Worm (Caenorhabditis elegans) whole organism, late embryonic: ENCODE data around the gene cwp-5.

Source experiments
- F13H6.1 ChIP-seq: sonication (generic microtip); optimal IDR thresholded peaks from 2 replicates; lab custom pipeline; 2016; ENCODE audit warnings: missing genetic modification characterization, missing compliant biosample characterization
- K02D7.2 ChIP-seq: sonication (generic microtip); optimal IDR thresholded peaks from 2 replicates; lab custom pipeline; 2017; ENCODE audit warnings: mild to moderate bottlenecking, missing genetic modification characterization, missing compliant biosample characterization
- K09A11.1 ChIP-seq: sonication (generic microtip); optimal IDR thresholded peaks from 2 replicates; lab custom pipeline; 2017; ENCODE audit warnings: antibody characterized with exemption, mild to moderate bottlenecking, missing genetic modification characterization, missing compliant biosample characterization; ENCODE audit not compliant: insufficient read depth
- T23F11.4 ChIP-seq: fragments of 200-800 bp; sonication (Bioruptor generic); optimal IDR thresholded peaks from 2 replicates; lab custom pipeline; 2018; ENCODE audit warnings: mild to moderate bottlenecking, missing genetic modification characterization, missing compliant biosample characterization
- Y22D7AL.16 ChIP-seq: sonication (generic microtip); optimal IDR thresholded peaks from 2 replicates; lab custom pipeline; 2016; ENCODE audit warnings: missing genetic modification characterization, missing compliant biosample characterization
- ama-1 ChIP-seq: fragments of 150-350 bp; optimal IDR thresholded peaks from 2 replicates; lab custom pipeline; 2014
- ceh-14 ChIP-seq: sonication (generic microtip); optimal IDR thresholded peaks from 2 replicates; lab custom pipeline; 2016; ENCODE audit warnings: missing genotype, missing genetic modification characterization, missing compliant biosample characterization
- ceh-19 ChIP-seq: fragments of 200-800 bp; sonication (Bioruptor generic); optimal IDR thresholded peaks from 2 replicates; lab custom pipeline; 2018; ENCODE audit warnings: mild to moderate bottlenecking, missing genetic modification characterization, missing compliant biosample characterization
- ceh-2 ChIP-seq: sonication (generic microtip); optimal IDR thresholded peaks from 2 replicates; lab custom pipeline; 2016; ENCODE audit warnings: missing genotype, missing genetic modification characterization, missing compliant biosample characterization
- ceh-24 ChIP-seq: sonication (generic microtip); optimal IDR thresholded peaks from 2 replicates; lab custom pipeline; 2016; ENCODE audit warnings: mild to moderate bottlenecking, missing genetic modification characterization, missing compliant biosample characterization
- ceh-45 ChIP-seq: fragments of 200-800 bp; sonication (Bioruptor generic); IDR thresholded peaks from 2 replicates; pipeline ENCODE4 v1.3.6; 2022; ENCODE audit warnings: missing genetic modification reagents, missing genetic modification characterization, missing compliant biosample characterization
- dve-1 ChIP-seq: sonication (generic microtip); optimal IDR thresholded peaks from 2 replicates; lab custom pipeline; 2017; ENCODE audit warnings: antibody characterized with exemption, mild to moderate bottlenecking, missing genetic modification characterization, missing compliant biosample characterization
- elt-2 ChIP-seq: sonication (generic microtip); optimal IDR thresholded peaks from 2 replicates; lab custom pipeline; 2016; ENCODE audit warnings: missing genetic modification reagents, missing genetic modification characterization, missing compliant biosample characterization
- ets-4 ChIP-seq: sonication (generic microtip); optimal IDR thresholded peaks from 2 replicates; lab custom pipeline; 2016; ENCODE audit warnings: missing genetic modification characterization, missing compliant biosample characterization
- fkh-10 ChIP-seq: fragments of 150-350 bp; optimal IDR thresholded peaks from 2 replicates; lab custom pipeline; 2014; ENCODE audit warnings: missing biosample characterization, missing genetic modification reagents, missing genetic modification characterization
- fkh-6 ChIP-seq: sonication (generic microtip); optimal IDR thresholded peaks from 2 replicates; lab custom pipeline; 2016; ENCODE audit warnings: missing genetic modification characterization, missing compliant biosample characterization
- gmeb-2 ChIP-seq: sonication (generic microtip); optimal IDR thresholded peaks from 2 replicates; lab custom pipeline; 2016; ENCODE audit warnings: missing genetic modification characterization, inconsistent platforms, missing compliant biosample characterization
- hlh-13 ChIP-seq: fragments of 200-800 bp; sonication (Bioruptor generic); optimal IDR thresholded peaks from 2 replicates; lab custom pipeline; 2018; ENCODE audit warnings: mild to moderate bottlenecking, missing genetic modification characterization, missing compliant biosample characterization
- hlh-15 ChIP-seq: sonication (generic microtip); optimal IDR thresholded peaks from 2 replicates; lab custom pipeline; 2016; ENCODE audit warnings: missing genetic modification characterization, missing compliant biosample characterization
- lin-11 ChIP-seq: fragments of 200-800 bp; sonication (Bioruptor generic); optimal IDR thresholded peaks from 2 replicates; lab custom pipeline; 2018; ENCODE audit warnings: mild to moderate bottlenecking, missing genetic modification characterization, missing compliant biosample characterization
- mec-3 ChIP-seq: sonication (generic microtip); optimal IDR thresholded peaks from 2 replicates; lab custom pipeline; 2016; ENCODE audit warnings: borderline replicate concordance, missing genetic modification characterization, missing compliant biosample characterization
- nfya-1 ChIP-seq: sonication (generic microtip); optimal IDR thresholded peaks from 2 replicates; lab custom pipeline; 2017; ENCODE audit warnings: missing genetic modification characterization, mild to moderate bottlenecking, missing compliant biosample characterization, antibody characterized with exemption, moderate library complexity
- nhr-11 ChIP-seq: fragments of 150-350 bp; optimal IDR thresholded peaks from 2 replicates; lab custom pipeline; 2014; ENCODE audit warnings: missing biosample characterization, missing genetic modification characterization
- nhr-232 ChIP-seq: sonication (generic microtip); optimal IDR thresholded peaks from 2 replicates; lab custom pipeline; 2016; ENCODE audit warnings: missing genetic modification characterization, missing compliant biosample characterization
- odd-2 ChIP-seq: sonication (generic microtip); optimal IDR thresholded peaks from 2 replicates; lab custom pipeline; 2017; ENCODE audit warnings: antibody characterized with exemption, mild to moderate bottlenecking, missing genetic modification characterization, missing compliant biosample characterization
- pag-3 ChIP-seq: sonication (generic microtip); optimal IDR thresholded peaks from 2 replicates; lab custom pipeline; 2016; ENCODE audit warnings: missing compliant biosample characterization, missing genetic modification characterization, borderline replicate concordance
- pros-1 ChIP-seq: fragments of 150-350 bp; optimal IDR thresholded peaks from 2 replicates; lab custom pipeline; 2014; ENCODE audit warnings: missing biosample characterization, missing genetic modification reagents, missing genetic modification characterization
- ref-2 ChIP-seq: sonication (generic microtip); optimal IDR thresholded peaks from 2 replicates; lab custom pipeline; 2016; ENCODE audit warnings: missing genetic modification characterization, missing compliant biosample characterization
- sdc-2 ChIP-seq: sonication (generic microtip); optimal IDR thresholded peaks from 2 replicates; lab custom pipeline; 2016; ENCODE audit warnings: missing genotype, missing genetic modification characterization, missing compliant biosample characterization
- sox-2 ChIP-seq: fragments of 200-800 bp; sonication (Bioruptor generic); IDR thresholded peaks from 2 replicates; pipeline ENCODE4 v1.3.6; 2022; ENCODE audit warnings: missing genetic modification reagents, missing genetic modification characterization, missing compliant biosample characterization
- sox-4 ChIP-seq: sonication (generic microtip); optimal IDR thresholded peaks from 2 replicates; lab custom pipeline; 2017; ENCODE audit warnings: mild to moderate bottlenecking, missing genetic modification characterization, inconsistent platforms, missing compliant biosample characterization
- tbx-7 ChIP-seq: sonication (generic microtip); optimal IDR thresholded peaks from 2 replicates; lab custom pipeline; 2016; ENCODE audit warnings: missing genotype, missing genetic modification characterization, missing compliant biosample characterization
- unc-42 ChIP-seq: sonication (generic microtip); optimal IDR thresholded peaks from 2 replicates; lab custom pipeline; 2016; ENCODE audit warnings: missing genotype, missing genetic modification characterization, missing compliant biosample characterization
- unc-55 ChIP-seq: sonication (generic microtip); optimal IDR thresholded peaks from 2 replicates; lab custom pipeline; 2017; ENCODE audit warnings: missing biosample characterization, missing genetic modification reagents, missing genetic modification characterization
- unc-86 ChIP-seq: sonication (generic microtip); optimal IDR thresholded peaks from 2 replicates; lab custom pipeline; 2016; ENCODE audit warnings: missing genetic modification characterization, missing compliant biosample characterization
- ztf-16 ChIP-seq: sonication (generic microtip); optimal IDR thresholded peaks from 2 replicates; lab custom pipeline; 2017; ENCODE audit warnings: missing genetic modification characterization, missing compliant biosample characterization

Gene cwp-5

ce11 chrX:13189861-13190260 is at the start of gene cwp-5:
cwp-5 (minus strand) TSS chrX:13189961.
- TF ChIP-seq ref-2 (tag; lab: Kevin White, UChicago): no peak
- no peak for TF ChIP-seq gmeb-2 (tag; lab: Kevin White, UChicago)
- no peak for TF ChIP-seq odd-2
- no peak for TF ChIP-seq fkh-10 (GFP tag; lab: Kevin White, UChicago)
- no peak for TF ChIP-seq unc-86
- TF ChIP-seq F13H6.1 (tag; lab: Kevin White, UChicago): no peak
- TF ChIP-seq ceh-24 (tag; lab: Kevin White, UChicago): no peak
- TF ChIP-seq ets-4 (tag; lab: Kevin White, UChicago): no peak
- no peak for TF ChIP-seq ztf-16 (tag; lab: Kevin White, UChicago)
- TF ChIP-seq hlh-13 (GFP tag; lab: Kevin White, UChicago): no peak
- no peak for TF ChIP-seq ceh-2 (tag; lab: Kevin White, UChicago)
- TF ChIP-seq ceh-45 (GFP tag; lab: Robert Waterston, UW): no peak

ce11 chrX:13238197-13238596 is 48.4 kb upstream of the cwp-5 start, which contains the start of gene K08H2.4:
K08H2.4 (plus strand) TSS chrX:13238497.
- no peak for TF ChIP-seq dve-1 (tag; lab: Kevin White, UChicago)
- TF ChIP-seq sdc-2: no peak
- TF ChIP-seq pros-1: no peak
- no peak for TF ChIP-seq ceh-14 (tag; lab: Kevin White, UChicago)
- no peak for TF ChIP-seq pag-3
- no peak for TF ChIP-seq ceh-2 (tag; lab: Kevin White, UChicago)
- no peak for TF ChIP-seq sox-4 (tag; lab: Kevin White, UChicago)
- no peak for TF ChIP-seq tbx-7 (tag; lab: Kevin White, UChicago)
- no peak for TF ChIP-seq unc-42 (tag; lab: Kevin White, UChicago)
- no peak for TF ChIP-seq sox-2 (GFP tag; lab: Robert Waterston, UW)
- TF ChIP-seq hlh-15: no peak
- no peak for TF ChIP-seq K02D7.2 (tag; lab: Kevin White, UChicago)
- no peak for TF ChIP-seq unc-55 (GFP tag; lab: Kevin White, UChicago)

DNA sequence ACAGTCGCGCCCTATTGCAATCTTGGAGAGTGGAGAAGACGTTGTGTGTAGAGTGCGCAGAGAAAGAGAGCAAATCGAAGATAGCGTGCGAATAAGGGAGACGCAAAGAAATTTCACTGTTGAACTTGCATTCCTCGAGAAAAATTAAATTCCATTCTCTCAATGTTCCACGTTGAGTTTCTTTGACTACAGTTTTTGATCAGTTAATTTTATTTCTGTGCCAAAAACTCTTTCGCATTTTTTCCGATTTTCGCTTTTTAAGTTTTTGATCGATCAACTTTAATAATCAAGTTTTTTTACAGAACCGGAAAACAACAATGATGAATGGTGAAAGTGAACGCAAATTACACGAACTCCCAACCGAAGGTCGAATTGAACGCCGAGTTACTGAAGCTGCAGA is 47.3 kb upstream of the cwp-5 start, which contains the start of gene K08H2.3:
K08H2.3 (plus strand) TSS at position 301 of the 400 bp plus-strand sequence.
- TF ChIP-seq fkh-6 (tag; lab: Kevin White, UChicago) (no peak), nhr-232 (tag; lab: Kevin White, UChicago) (no peak), K09A11.1 (tag; lab: Kevin White, UChicago) (no peak), ceh-19 (GFP tag; lab: Kevin White, UChicago) (no peak), pag-3 (no peak), sox-4 (tag; lab: Kevin White, UChicago) (no peak), ceh-45 (GFP tag; lab: Robert Waterston, UW) (no peak), T23F11.4 (GFP tag; lab: Kevin White, UChicago) (no peak), pros-1 (no peak), lin-11 (tag; lab: Kevin White, UChicago) (no peak), elt-2 (tag; lab: Kevin White, UChicago) (no peak)
- TF ChIP-seq, all 69 proteins: peak for 0

- TF ChIP-seq ama-1 (lab: Kevin White, UChicago) (no peak), elt-2 (tag; lab: Kevin White, UChicago) (no peak), nhr-11 (tag; lab: Kevin White, UChicago) (no peak), ets-4 (tag; lab: Kevin White, UChicago) (no peak), mec-3 (no peak), sox-4 (tag; lab: Kevin White, UChicago) (no peak)
These were observed 45.1 kb upstream of the cwp-5 start, which contains the start of gene K08H2.2 for ce11 chrX:13234879-13235278. K08H2.2 (minus strand) TSS chrX:13234979.

DNA sequence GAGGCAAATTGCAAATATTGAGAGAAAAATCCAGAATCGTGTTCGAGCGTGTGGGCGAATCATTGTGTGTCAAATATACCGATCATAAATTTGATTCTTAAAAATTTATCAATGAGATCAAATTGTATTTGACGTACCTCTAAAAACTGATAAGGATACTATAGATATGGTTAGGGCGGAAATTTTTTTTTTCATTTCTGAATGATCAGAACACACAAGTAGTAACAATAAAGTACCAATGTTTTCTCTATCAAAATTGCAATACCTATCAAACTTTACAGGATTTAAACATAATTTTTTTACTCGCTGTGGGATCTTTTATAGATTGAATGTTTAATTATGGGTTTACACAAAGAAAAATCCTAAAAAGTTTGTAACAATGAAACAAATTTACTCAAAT is 42.5 kb upstream of the cwp-5 start, which contains the start of gene bgnt-1.5:
bgnt-1.5 (minus strand) TSS at position 101 of the 400 bp plus-strand sequence.
- TF ChIP-seq ceh-2 (tag; lab: Kevin White, UChicago) (no peak), fkh-10 (GFP tag; lab: Kevin White, UChicago) (no peak), Y22D7AL.16 (tag; lab: Kevin White, UChicago) (no peak), nfya-1 (tag; lab: Kevin White, UChicago) (no peak)
